Fruit fly (Drosophila melanogaster): Measurements from ENCODE around the gene AnxB10.
"Not testable (repeated sequence)": the region's sequence is repeated elsewhere in the genome, so short reads cannot be mapped to it uniquely, and the experiment has no call there.

AnxB10 gene

dm6 chrX:20147693-20148174 is 25.6 kb downstream of the AnxB10 start, which contains the start of gene aspr:
aspr (plus strand) TSS chrX:20148124.
- no peak for TF ChIP-seq CG17801 (GFP tag; optimal IDR thresholded peaks at IDR 0.05; ENCODE audit: partially characterized antibody)

DNA sequence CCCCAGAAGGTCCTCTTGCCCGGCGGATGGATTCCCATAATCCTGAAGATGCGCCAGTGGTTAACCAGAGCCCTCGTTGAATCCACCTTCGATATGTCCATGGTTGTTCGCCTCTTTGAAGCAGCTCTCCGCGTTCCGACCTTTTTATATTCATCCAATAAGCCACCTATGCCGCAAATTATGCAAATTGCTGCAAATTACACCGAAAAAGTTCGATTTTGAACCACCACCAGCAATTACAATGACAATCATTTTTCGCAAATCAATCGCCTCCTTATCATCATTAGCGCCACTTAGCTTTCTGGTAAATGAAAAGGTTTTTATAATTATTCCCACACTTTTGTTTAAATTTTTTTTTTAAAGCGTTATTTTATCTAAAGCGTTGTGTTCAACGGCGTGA is 30.2 kb downstream of the AnxB10 start, which contains the start of gene Or19a:
TSS of gene Or19a (minus strand) at position 101 of the 400 bp plus-strand sequence.
- TF ChIP-seq CG17801 (GFP tag; optimal IDR thresholded peaks at IDR 0.05; ENCODE audit: partially characterized antibody), result not testable (repeated sequence)

DNA sequence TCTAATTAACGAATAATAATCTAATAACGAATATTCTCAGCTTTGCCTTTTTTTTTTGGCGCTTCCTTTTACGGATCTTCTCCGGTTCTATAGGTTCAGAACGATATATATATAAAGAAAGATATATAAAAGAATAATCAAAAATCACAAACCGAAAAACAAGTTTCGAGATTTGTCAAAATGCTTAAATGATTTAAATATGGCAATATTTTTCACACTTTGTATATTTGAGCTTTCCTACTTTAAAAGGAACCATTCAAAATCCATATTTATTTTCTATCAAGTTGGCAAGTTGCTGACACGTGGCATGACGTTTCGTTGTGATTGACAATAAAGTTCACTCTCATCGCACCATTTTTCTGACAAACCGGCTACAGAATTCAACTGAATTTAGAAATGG is 32.6 kb downstream of the AnxB10 start, which contains the start of gene CG34332:
TSS of gene CG34332 (plus strand) at position 301 of the 400 bp plus-strand sequence.
- no peak for TF ChIP-seq CG17801 (GFP tag; optimal IDR thresholded peaks at IDR 0.05; ENCODE audit: partially characterized antibody)

DNA sequence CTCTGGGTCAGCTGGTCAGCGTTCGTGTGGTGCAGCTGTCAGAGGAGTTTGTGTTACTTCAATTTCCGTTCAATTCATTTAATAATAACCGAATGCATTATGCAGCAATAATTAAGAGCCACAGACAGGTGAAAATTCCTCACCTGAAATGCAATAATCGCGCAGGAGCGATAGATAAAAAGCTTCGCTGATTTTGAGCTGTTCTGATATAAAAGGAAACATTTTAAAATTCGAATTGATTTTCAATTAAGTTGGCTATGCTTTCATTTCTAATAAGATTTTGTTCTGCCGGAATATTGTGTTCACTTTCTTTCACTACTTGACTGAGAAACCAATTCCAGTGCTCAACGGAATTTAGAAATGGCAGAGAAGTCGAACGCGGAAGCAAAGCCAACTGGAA is 33.8 kb downstream of the AnxB10 start, which contains the start of gene CG42583:
TSS of gene CG42583 (plus strand) at position 301 of the 400 bp plus-strand sequence.
- no peak for TF ChIP-seq CG17801 (GFP tag; optimal IDR thresholded peaks at IDR 0.05; ENCODE audit: partially characterized antibody)

DNA sequence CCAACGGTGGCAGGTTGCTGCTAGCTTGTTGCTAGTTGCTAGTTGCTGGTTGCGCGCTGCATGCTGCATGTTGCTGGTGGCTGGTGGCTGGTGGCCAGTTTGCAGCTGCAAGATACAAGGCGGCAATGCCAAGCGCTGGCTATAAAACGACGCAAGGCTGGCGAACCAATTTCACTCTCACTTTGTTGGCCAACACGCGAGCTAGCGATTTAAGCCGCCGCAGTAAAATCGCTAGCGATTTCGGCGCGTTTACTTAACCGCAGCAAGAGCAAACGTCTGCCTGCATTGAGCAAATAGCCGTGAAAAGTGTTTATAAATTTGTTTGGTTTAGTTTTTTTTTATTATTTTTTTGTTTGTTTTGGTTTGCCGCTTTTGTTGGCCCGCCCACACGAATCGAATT is 39.9 kb downstream of the AnxB10 start, which contains the start of gene CG15322:
TSS of gene CG15322 (plus strand) at position 148 of the 400 bp plus-strand sequence.
- TF ChIP-seq CG17801 (GFP tag; optimal IDR thresholded peaks at IDR 0.05; ENCODE audit: partially characterized antibody), result no peak

dm6 chrX:20130486-20130885 is 42.8 kb downstream of the AnxB10 start:
- TF ChIP-seq CG17801 (GFP tag; optimal IDR thresholded peaks at IDR 0.05; ENCODE audit: partially characterized antibody), result no peak

DNA sequence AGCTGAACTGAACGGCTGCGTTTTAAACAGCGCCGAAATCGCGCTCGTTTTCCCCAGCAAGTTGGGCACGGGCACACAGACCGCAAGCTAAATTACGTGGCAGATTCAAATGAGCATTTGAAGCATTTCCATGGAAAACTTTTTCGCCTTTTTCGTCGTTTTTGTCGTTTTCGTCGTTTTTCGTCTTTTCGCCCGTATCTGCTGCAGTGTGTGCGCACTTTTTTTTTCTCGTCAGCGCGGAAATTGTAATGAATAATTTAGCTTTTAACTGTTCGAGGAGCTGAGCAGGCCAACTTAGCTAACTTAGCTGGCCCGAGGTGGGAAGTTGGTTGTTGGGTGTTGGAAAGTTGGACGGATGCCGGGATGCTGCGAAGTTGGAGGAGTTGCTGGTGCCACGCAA is 43.8 kb downstream of the AnxB10 start:
- no peak for TF ChIP-seq CG17801 (GFP tag; optimal IDR thresholded peaks at IDR 0.05; ENCODE audit: partially characterized antibody)

- no peak for TF ChIP-seq CG17801 (GFP tag; optimal IDR thresholded peaks at IDR 0.05; ENCODE audit: partially characterized antibody)
These were observed 51.2 kb downstream of the AnxB10 start, which contains the start of gene CG34331 for dm6 chrX:20122153-20122552. CG34331 (plus strand) TSS chrX:20122453.
